Worm (Caenorhabditis elegans): ENCODE data around the gene C29E4.12.

Gene C29E4.12

DNA sequence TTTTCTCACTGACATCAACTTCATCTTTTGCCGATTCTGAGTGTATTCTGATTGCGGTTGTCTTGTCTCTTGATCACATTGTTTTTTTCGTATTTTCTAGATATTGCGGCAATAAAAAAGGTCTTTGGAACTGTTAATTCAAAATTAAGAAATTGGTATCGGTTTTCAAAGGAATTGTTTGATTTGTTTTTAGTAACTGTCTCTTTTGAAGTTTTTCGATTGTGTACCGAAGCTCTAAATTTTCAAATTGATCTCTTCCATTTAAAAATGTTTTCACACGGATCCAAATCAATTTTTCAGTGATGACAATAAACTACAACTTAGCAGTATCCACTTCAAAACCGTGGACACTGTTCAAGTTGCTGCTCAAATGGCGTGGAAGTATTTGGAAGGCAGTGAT is 40.2 kb upstream of the C29E4.12 start, which contains the start of gene best-24:
Gene best-24, plus strand, starts transcription at position 301 of the 400 bp plus-strand sequence.
- TF ChIP-seq pes-1 (GFP tag; IDR thresholded peaks at IDR 0.05) (no peak), flt-1 (GFP tag; IDR thresholded peaks at IDR 0.05) (no peak), B0310.2 (tag; optimal IDR thresholded peaks at IDR 0.05) (no peak), hmbx-1 (tag; optimal IDR thresholded peaks at IDR 0.05) (no peak), tbx-37 (GFP tag; conservative IDR thresholded peaks at IDR 0.05) (no peak), ama-1 (optimal IDR thresholded peaks at IDR 0.05) (no peak), hmg-4 (GFP tag; optimal IDR thresholded peaks at IDR 0.05) (no peak), scrt-1 (GFP tag; IDR thresholded peaks at IDR 0.05) (no peak)

DNA sequence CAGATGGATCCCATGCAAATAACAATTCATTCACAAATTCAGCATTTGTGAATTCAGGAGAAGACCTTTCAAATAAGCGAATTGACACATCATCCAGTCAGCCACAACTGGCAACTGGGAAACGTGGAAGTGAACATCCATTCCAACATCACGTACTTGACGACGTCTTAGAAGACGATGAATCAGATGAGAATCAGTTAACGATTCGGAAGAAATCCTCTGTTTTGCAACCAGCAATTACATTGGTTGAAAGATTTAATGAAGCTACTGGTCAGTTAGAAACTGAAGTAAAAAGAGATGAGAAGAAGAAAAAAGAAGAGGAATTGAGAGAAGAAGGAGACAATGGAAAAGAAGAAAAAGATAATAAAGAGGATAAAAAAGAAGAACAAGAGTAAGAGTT is 37.5 kb upstream of the C29E4.12 start:
- TF ChIP-seq hmg-4 (GFP tag; optimal IDR thresholded peaks at IDR 0.05) (no peak), hnd-1 (tag; optimal IDR thresholded peaks at IDR 0.05) (no peak), ceh-13 (GFP tag; optimal IDR thresholded peaks at IDR 0.05) (no peak), pes-1 (GFP tag; IDR thresholded peaks at IDR 0.05) (no peak), aly-1 (tag; optimal IDR thresholded peaks at IDR 0.05) (no peak), tra-4 (tag; optimal IDR thresholded peaks at IDR 0.05) (no peak), scrt-1 (GFP tag; IDR thresholded peaks at IDR 0.05) (no peak), flt-1 (GFP tag; IDR thresholded peaks at IDR 0.05) (no peak), ets-7 (tag; optimal IDR thresholded peaks at IDR 0.05) (no peak), ama-1 (optimal IDR thresholded peaks at IDR 0.05) (no peak), ceh-36 (tag; optimal IDR thresholded peaks at IDR 0.05) (no peak)

DNA sequence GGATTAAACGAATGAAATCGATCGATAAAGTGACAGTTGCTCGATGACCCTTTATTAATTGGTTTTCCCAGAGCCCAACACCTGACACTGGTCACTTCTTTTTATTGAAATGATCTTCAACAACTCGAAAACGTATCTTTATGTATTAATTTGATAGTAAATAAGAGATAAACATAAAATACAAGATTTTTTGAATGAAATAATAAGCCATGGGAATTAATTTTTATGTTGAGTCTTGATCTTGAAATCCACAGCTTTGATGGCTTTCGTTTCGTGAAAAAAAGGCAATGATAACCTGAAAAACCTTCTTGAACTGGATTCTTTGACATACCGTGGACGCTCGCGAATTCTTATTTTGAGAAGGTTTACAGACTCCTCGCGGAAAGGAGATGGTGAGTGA is 33.4 kb upstream of the C29E4.12 start, which contains the start of gene pcp-5:
Gene pcp-5, minus strand, starts transcription at position 101 of the 400 bp plus-strand sequence.
- TF ChIP-seq ceh-36 (tag; optimal IDR thresholded peaks at IDR 0.05) (no peak), ets-7 (tag; optimal IDR thresholded peaks at IDR 0.05) (no peak), hmbx-1 (tag; optimal IDR thresholded peaks at IDR 0.05) (no peak), ceh-13 (GFP tag; optimal IDR thresholded peaks at IDR 0.05) (no peak), flt-1 (GFP tag; IDR thresholded peaks at IDR 0.05) (no peak), tbx-11 (GFP tag; IDR thresholded peaks at IDR 0.05) (no peak)

DNA sequence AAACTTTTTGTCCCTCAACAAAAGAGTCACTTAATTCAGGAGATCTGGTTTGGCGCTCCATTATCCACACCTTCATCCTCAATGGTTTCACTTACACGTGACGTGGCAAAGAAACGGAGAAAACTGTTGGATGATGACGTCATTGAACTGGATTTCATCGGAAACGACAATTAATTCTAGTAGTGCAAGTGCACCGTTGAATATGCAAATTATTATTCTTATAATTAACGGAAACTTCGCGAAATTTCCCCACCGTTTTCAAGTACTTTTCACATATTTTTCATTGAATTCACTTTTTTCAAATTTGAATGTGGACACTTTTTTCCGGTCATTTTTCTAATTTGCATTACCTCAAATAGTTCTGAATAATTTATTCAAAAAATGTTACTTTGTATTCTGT is 31.7 kb upstream of the C29E4.12 start, which contains the start of gene ZK688.1:
Gene ZK688.1, plus strand, starts transcription at position 301 of the 400 bp plus-strand sequence.
- TF ChIP-seq ets-7 (tag; optimal IDR thresholded peaks at IDR 0.05) (no peak), tbx-37 (GFP tag; conservative IDR thresholded peaks at IDR 0.05) (no peak), tbx-11 (GFP tag; IDR thresholded peaks at IDR 0.05) (no peak), tra-4 (tag; optimal IDR thresholded peaks at IDR 0.05) (no peak), hmbx-1 (tag; optimal IDR thresholded peaks at IDR 0.05) (no peak), hnd-1 (tag; optimal IDR thresholded peaks at IDR 0.05) (no peak), flt-1 (GFP tag; IDR thresholded peaks at IDR 0.05) (no peak), aly-1 (tag; optimal IDR thresholded peaks at IDR 0.05) (no peak), sea-1 (GFP tag; conservative IDR thresholded peaks at IDR 0.05) (no peak), ceh-36 (tag; optimal IDR thresholded peaks at IDR 0.05) (no peak), pes-1 (GFP tag; IDR thresholded peaks at IDR 0.05) (no peak), ceh-13 (GFP tag; optimal IDR thresholded peaks at IDR 0.05) (no peak)

DNA sequence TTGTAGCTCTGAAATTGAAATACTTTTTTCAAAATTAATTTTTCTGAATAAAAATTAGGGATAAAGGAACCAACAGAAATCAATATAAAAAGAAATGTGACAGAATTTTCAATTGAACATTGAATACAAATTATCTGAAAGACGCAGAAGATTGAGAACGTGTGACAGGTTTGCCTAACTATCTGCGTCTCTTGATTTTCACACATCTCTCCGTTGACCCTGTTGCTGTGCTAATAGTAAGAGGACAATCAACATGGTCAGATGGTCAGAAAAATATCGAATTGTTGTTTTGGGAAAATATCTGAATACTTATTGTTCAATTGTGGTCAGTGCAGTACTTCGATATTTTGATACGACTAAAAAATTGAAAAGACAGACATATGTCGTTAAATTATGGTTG is 29.3 kb upstream of the C29E4.12 start, which contains the start of gene ZK688.7:
Gene ZK688.7, minus strand, starts transcription at position 14 of the 400 bp plus-strand sequence.
- TF ChIP-seq tra-4 (tag; optimal IDR thresholded peaks at IDR 0.05) (no peak), scrt-1 (GFP tag; IDR thresholded peaks at IDR 0.05) (no peak), B0310.2 (tag; optimal IDR thresholded peaks at IDR 0.05) (no peak), flt-1 (GFP tag; IDR thresholded peaks at IDR 0.05) (no peak), ceh-13 (GFP tag; optimal IDR thresholded peaks at IDR 0.05) (no peak), hmbx-1 (tag; optimal IDR thresholded peaks at IDR 0.05) (no peak), pes-1 (GFP tag; IDR thresholded peaks at IDR 0.05) (no peak), hmg-4 (GFP tag; optimal IDR thresholded peaks at IDR 0.05) (no peak), F13C5.2 (tag; optimal IDR thresholded peaks at IDR 0.05) (no peak), aly-1 (tag; optimal IDR thresholded peaks at IDR 0.05) (no peak), ama-1 (optimal IDR thresholded peaks at IDR 0.05) (no peak)

DNA sequence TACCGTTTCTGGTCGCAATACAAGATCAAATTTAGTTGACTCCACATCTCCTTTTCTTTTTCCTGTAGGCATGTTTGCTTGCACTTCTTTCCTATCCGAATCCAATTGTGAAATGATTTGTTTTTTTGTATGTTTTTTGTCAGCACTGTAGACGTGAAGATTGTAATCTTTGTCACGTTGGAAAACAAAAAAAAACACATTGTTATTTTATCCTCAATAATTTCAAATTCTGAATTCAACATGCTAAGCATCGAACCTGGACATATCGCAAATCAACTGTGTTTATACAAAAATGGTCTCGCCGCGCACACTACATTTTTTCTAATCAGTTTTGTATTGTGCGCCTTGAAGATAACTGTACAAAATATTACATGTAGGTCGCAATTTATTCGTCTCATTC is 27.5 kb upstream of the C29E4.12 start, which contains the start of gene ZK688.12:
Gene ZK688.12, minus strand, starts transcription at position 101 of the 400 bp plus-strand sequence.
- TF ChIP-seq pes-1 (GFP tag; IDR thresholded peaks at IDR 0.05) (no peak), sea-1 (GFP tag; conservative IDR thresholded peaks at IDR 0.05) (no peak), ceh-36 (tag; optimal IDR thresholded peaks at IDR 0.05) (no peak), hnd-1 (tag; optimal IDR thresholded peaks at IDR 0.05) (no peak), hmg-4 (GFP tag; optimal IDR thresholded peaks at IDR 0.05) (no peak), hmbx-1 (tag; optimal IDR thresholded peaks at IDR 0.05) (no peak), B0310.2 (tag; optimal IDR thresholded peaks at IDR 0.05) (no peak), flt-1 (GFP tag; IDR thresholded peaks at IDR 0.05) (no peak), F13C5.2 (tag; optimal IDR thresholded peaks at IDR 0.05) (no peak), ama-1 (optimal IDR thresholded peaks at IDR 0.05) (no peak), tbx-11 (GFP tag; IDR thresholded peaks at IDR 0.05) (no peak), tra-4 (tag; optimal IDR thresholded peaks at IDR 0.05) (no peak), tbx-37 (GFP tag; conservative IDR thresholded peaks at IDR 0.05) (no peak), ceh-13 (GFP tag; optimal IDR thresholded peaks at IDR 0.05) (no peak)

DNA sequence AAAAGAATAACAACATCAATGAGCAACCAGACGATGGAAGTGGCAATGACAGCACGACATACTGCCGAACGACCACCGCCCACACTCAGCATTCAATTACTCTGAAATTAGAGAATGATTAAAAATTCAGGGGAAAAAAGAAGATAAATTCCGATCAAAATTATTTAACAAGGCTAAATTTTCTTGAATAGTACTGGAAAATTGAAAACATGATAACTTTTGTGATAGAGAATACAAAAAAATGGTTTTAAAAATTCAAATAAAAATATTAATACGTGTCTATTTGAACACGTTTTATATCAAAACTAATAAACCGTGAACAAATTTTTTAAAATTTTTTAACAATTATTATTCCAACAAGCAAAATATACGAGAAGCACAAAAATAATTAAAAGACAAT is 23.3 kb upstream of the C29E4.12 start, which contains the start of gene gly-3:
Gene gly-3, minus strand, starts transcription at position 101 of the 400 bp plus-strand sequence.
- TF ChIP-seq sea-1 (GFP tag; conservative IDR thresholded peaks at IDR 0.05) (no peak), ets-7 (tag; optimal IDR thresholded peaks at IDR 0.05) (no peak), tra-4 (tag; optimal IDR thresholded peaks at IDR 0.05) (no peak), aly-1 (tag; optimal IDR thresholded peaks at IDR 0.05) (no peak), hmg-4 (GFP tag; optimal IDR thresholded peaks at IDR 0.05) (no peak)

DNA sequence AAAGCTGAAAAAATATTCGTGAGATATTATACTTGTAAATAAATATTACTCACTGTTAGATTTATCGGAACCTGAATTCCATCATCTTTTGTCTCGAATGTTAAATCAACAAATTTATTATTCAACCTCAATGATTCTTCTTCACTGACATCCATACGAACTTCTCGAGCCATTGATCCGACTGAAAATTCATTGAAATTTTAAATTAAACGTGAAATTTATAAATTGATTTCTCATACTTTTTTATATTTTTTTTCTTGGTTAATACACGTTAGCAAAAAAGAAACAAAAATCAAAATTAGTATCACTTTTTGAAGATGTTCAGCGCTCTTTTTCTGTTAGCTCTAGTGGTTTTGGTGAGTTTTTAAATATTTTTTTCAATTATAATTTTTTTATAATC is 21.1 kb upstream of the C29E4.12 start, which contains the start of gene C29E4.14:
Gene C29E4.14, plus strand, starts transcription at position 301 of the 400 bp plus-strand sequence.
- TF ChIP-seq hmbx-1 (tag; optimal IDR thresholded peaks at IDR 0.05) (no peak), tbx-11 (GFP tag; IDR thresholded peaks at IDR 0.05) (no peak), ama-1 (optimal IDR thresholded peaks at IDR 0.05) (no peak), ets-7 (tag; optimal IDR thresholded peaks at IDR 0.05) (no peak), ceh-36 (tag; optimal IDR thresholded peaks at IDR 0.05) (no peak), scrt-1 (GFP tag; IDR thresholded peaks at IDR 0.05) (no peak), hmg-4 (GFP tag; optimal IDR thresholded peaks at IDR 0.05) (no peak), B0310.2 (tag; optimal IDR thresholded peaks at IDR 0.05) (no peak), flt-1 (GFP tag; IDR thresholded peaks at IDR 0.05) (no peak), pes-1 (GFP tag; IDR thresholded peaks at IDR 0.05) (no peak), tbx-37 (GFP tag; conservative IDR thresholded peaks at IDR 0.05) (no peak), tra-4 (tag; optimal IDR thresholded peaks at IDR 0.05) (no peak), sea-1 (GFP tag; conservative IDR thresholded peaks at IDR 0.05) (no peak), ceh-13 (GFP tag; optimal IDR thresholded peaks at IDR 0.05) (no peak), aly-1 (tag; optimal IDR thresholded peaks at IDR 0.05) (no peak), F13C5.2 (tag; optimal IDR thresholded peaks at IDR 0.05) (no peak), hnd-1 (tag; optimal IDR thresholded peaks at IDR 0.05) (no peak)

Measured in whole organism, early embryonic.